Fruit fly (Drosophila melanogaster): ENCODE measurements around the gene Jon74E.

The Jon74E gene

dm6 chr3L:17576093-17576885 is 27.4 kb upstream of the Jon74E start (continued):
- TF ChIP-seq hkb (optimal IDR thresholded peaks at IDR 0.05) (no peak), hkb (GFP tag; IDR thresholded peaks at IDR 0.05) (peak; percentile 15; the same call in 1 of the 2 replicates), Scr (GFP tag; IDR thresholded peaks at IDR 0.05; ENCODE audit: partially characterized antibody) (peak; percentile 12; the same call in 1 of the 2 replicates), Eip74EF (GFP tag; optimal IDR thresholded peaks at IDR 0.05) (peak in 1 of 2 experiments; percentile 77), Pdp1 (GFP tag; optimal IDR thresholded peaks at IDR 0.05) (peak in 1 of 2 experiments; percentile 57), Gsc (GFP tag; IDR thresholded peaks at IDR 0.05) (no peak), ATbp (GFP tag; optimal IDR thresholded peaks at IDR 0.05) (peak; percentile 34), Dll (GFP tag; IDR thresholded peaks at IDR 0.05; ENCODE audit: partially characterized antibody) (peak; percentile 37; the same call in 1 of the 4 replicates), CG8478 (optimal IDR thresholded peaks at IDR 0.05) (peak; percentile 95), crol (GFP tag; IDR thresholded peaks at IDR 0.05) (peak; percentile 64; the same call in 1 of the 2 replicates), CG17328 (GFP tag; IDR thresholded peaks at IDR 0.05) (no peak), sna (GFP tag; IDR thresholded peaks at IDR 0.05; ENCODE audit: partially characterized antibody) (peak; percentile 61; the same call in 1 of the 2 replicates), btn (GFP tag; optimal IDR thresholded peaks at IDR 0.05) (no peak), CG12769 (tag; optimal IDR thresholded peaks at IDR 0.05) (peak; percentile 25), CG7839 (tag; optimal IDR thresholded peaks at IDR 0.05) (no peak), CG3407 (GFP tag; optimal IDR thresholded peaks at IDR 0.05) (peak; percentile 9), kni (GFP tag; optimal IDR thresholded peaks at IDR 0.05) (peak; percentile 41), Antp (GFP tag; optimal IDR thresholded peaks at IDR 0.05) (no peak), HLH3B (GFP tag; IDR thresholded peaks at IDR 0.05) (0 out of 2 replicates have a peak, but pooled peaks have one; percentile 6), CG8281 (tag; optimal IDR thresholded peaks at IDR 0.05) (peak; percentile 49), CG3163 (GFP tag; optimal IDR thresholded peaks at IDR 0.05) (peak; percentile 47), en (GFP tag; optimal IDR thresholded peaks at IDR 0.05) (no peak), CG12299 (tag; optimal IDR thresholded peaks at IDR 0.05) (no peak), CG12155 (GFP tag; optimal IDR thresholded peaks at IDR 0.05) (peak; percentile 42), H2.0 (GFP tag; IDR thresholded peaks at IDR 0.05) (0 out of 2 replicates have a peak, but pooled peaks have one; percentile 15), zf30C (GFP tag; optimal IDR thresholded peaks at IDR 0.05) (no peak), CG2889 (GFP tag; IDR thresholded peaks at IDR 0.05) (no peak), tap (tag; optimal IDR thresholded peaks at IDR 0.05) (no peak), CG4282 (GFP tag; optimal IDR thresholded peaks at IDR 0.05) (no peak), Drgx (GFP tag; IDR thresholded peaks at IDR 0.05) (peak; percentile 50), CG6272 (GFP tag; IDR thresholded peaks at IDR 0.05) (no peak), Med (GFP tag) (peak; percentile 83)

- TF ChIP-seq Ssrp (tag; optimal IDR thresholded peaks at IDR 0.05), result no peak
- no peak for TF ChIP-seq CG7556 (GFP tag; optimal IDR thresholded peaks at IDR 0.05)
- peak; percentile 53 for TF ChIP-seq CG12769 (tag; optimal IDR thresholded peaks at IDR 0.05)
- TF ChIP-seq trh (GFP tag; optimal IDR thresholded peaks at IDR 0.05), result no peak
- no peak for TF ChIP-seq CG7357 (GFP tag; IDR thresholded peaks at IDR 0.05)
- TF ChIP-seq CG13287 (GFP tag; IDR thresholded peaks at IDR 0.05; ENCODE audit: partially characterized antibody), result peak; percentile 58
- TF ChIP-seq Nf-YB (GFP tag; optimal IDR thresholded peaks at IDR 0.05), result no peak
- no peak for TF ChIP-seq unpg (GFP tag; optimal IDR thresholded peaks at IDR 0.05)
- TF ChIP-seq schlank (tag; optimal IDR thresholded peaks at IDR 0.05), result no peak
- TF ChIP-seq sna (GFP tag; IDR thresholded peaks at IDR 0.05; ENCODE audit: partially characterized antibody), result 0 out of 2 replicates have a peak, but pooled peaks have one; percentile 45
- no peak for TF ChIP-seq CG4282 (GFP tag; optimal IDR thresholded peaks at IDR 0.05)
- TF ChIP-seq az2 (GFP tag; optimal IDR thresholded peaks at IDR 0.05), result no peak
- TF ChIP-seq insv (GFP tag; optimal IDR thresholded peaks at IDR 0.05), result no peak
- TF ChIP-seq p53 (GFP tag; optimal IDR thresholded peaks at IDR 0.05), result no peak
- no peak for TF ChIP-seq chif (GFP tag; optimal IDR thresholded peaks at IDR 0.05)
- no peak for TF ChIP-seq CG11085 (GFP tag; IDR thresholded peaks at IDR 0.05)
- TF ChIP-seq CG13894 (tag; optimal IDR thresholded peaks at IDR 0.05), result no peak
- TF ChIP-seq nau (GFP tag; optimal IDR thresholded peaks at IDR 0.05), result no peak
- no peak for TF ChIP-seq CG10209 (GFP tag; optimal IDR thresholded peaks at IDR 0.05)
- no peak for TF ChIP-seq wek (GFP tag; optimal IDR thresholded peaks at IDR 0.05)
These were observed 24.9 kb upstream of the Jon74E start for dm6 chr3L:17573823-17574222.
